Worm (Caenorhabditis elegans) whole organism, early embryonic: ENCODE measurements around the gene ptr-24.

Experiments
- B0310.2 ChIP-seq: sonication (generic microtip); optimal IDR thresholded peaks from 2 replicates; lab custom pipeline; 2016; ENCODE audit warnings: mild to moderate bottlenecking, missing genetic modification characterization, missing compliant biosample characterization
- F13C5.2 ChIP-seq: sonication (generic microtip); optimal IDR thresholded peaks from 2 replicates; lab custom pipeline; 2017; ENCODE audit warnings: mild to moderate bottlenecking, missing genetic modification characterization, inconsistent platforms, missing compliant biosample characterization
- aly-1 ChIP-seq: sonication (generic microtip); optimal IDR thresholded peaks from 2 replicates; lab custom pipeline; 2016; ENCODE audit warnings: missing genetic modification characterization, missing compliant biosample characterization
- ama-1 ChIP-seq: fragments of 150-350 bp; optimal IDR thresholded peaks from 2 replicates; lab custom pipeline; 2014
- ceh-13 ChIP-seq: fragments of 200-800 bp; sonication (Bioruptor generic); optimal IDR thresholded peaks from 2 replicates; lab custom pipeline; 2018; ENCODE audit warnings: mild to moderate bottlenecking, missing genetic modification characterization, missing compliant biosample characterization
- ceh-36 ChIP-seq: sonication (generic microtip); optimal IDR thresholded peaks from 2 replicates; lab custom pipeline; 2016; ENCODE audit warnings: missing genetic modification characterization, inconsistent platforms, missing compliant biosample characterization
- ets-7 ChIP-seq: sonication (generic microtip); optimal IDR thresholded peaks from 2 replicates; lab custom pipeline; 2016; ENCODE audit warnings: missing genotype, missing genetic modification characterization, missing compliant biosample characterization
- flt-1 ChIP-seq: fragments of 200-800 bp; sonication (Bioruptor generic); IDR thresholded peaks from 2 replicates; pipeline ENCODE4 v1.3.6; 2022; ENCODE audit warnings: missing genetic modification characterization, missing compliant biosample characterization
- hmbx-1 ChIP-seq: sonication (generic microtip); optimal IDR thresholded peaks from 2 replicates; lab custom pipeline; 2016; ENCODE audit warnings: mild to moderate bottlenecking, missing genetic modification characterization, missing compliant biosample characterization
- hmg-4 ChIP-seq: fragments of 200-800 bp; sonication (Bioruptor generic); optimal IDR thresholded peaks from 2 replicates; lab custom pipeline; 2018; ENCODE audit warnings: mild to moderate bottlenecking, missing genetic modification characterization, missing compliant biosample characterization
- hnd-1 ChIP-seq: sonication (generic microtip); optimal IDR thresholded peaks from 2 replicates; lab custom pipeline; 2016; ENCODE audit warnings: missing genetic modification characterization, missing compliant biosample characterization
- pes-1 ChIP-seq: fragments of 200-800 bp; sonication (Bioruptor generic); IDR thresholded peaks from 2 replicates; pipeline ENCODE4 v1.3.6; 2022; ENCODE audit warnings: missing genetic modification reagents, missing genetic modification characterization, missing compliant biosample characterization
- scrt-1 ChIP-seq: fragments of 200-800 bp; sonication (Bioruptor generic); IDR thresholded peaks from 2 replicates; pipeline ENCODE4 v1.3.6; 2022; ENCODE audit warnings: missing genetic modification characterization, missing compliant biosample characterization
- sea-1 ChIP-seq: fragments of 200-800 bp; sonication (Bioruptor generic); conservative IDR thresholded peaks from 2 replicates; pipeline ENCODE4 v1.3.6; 2022; ENCODE audit warnings: missing genetic modification characterization, missing compliant biosample characterization
- tbx-11 ChIP-seq: fragments of 200-800 bp; sonication (Bioruptor generic); IDR thresholded peaks from 2 replicates; pipeline ENCODE4 v1.3.6; 2022; ENCODE audit warnings: missing genetic modification characterization, missing compliant biosample characterization
- tbx-37 ChIP-seq: fragments of 200-800 bp; sonication (Bioruptor generic); conservative IDR thresholded peaks from 2 replicates; pipeline ENCODE4 v1.3.6; 2022; ENCODE audit warnings: missing genetic modification reagents, missing genetic modification characterization, missing compliant biosample characterization
- tra-4 ChIP-seq: sonication (generic microtip); optimal IDR thresholded peaks from 2 replicates; lab custom pipeline; 2017; ENCODE audit warnings: missing genetic modification characterization, missing compliant biosample characterization

The ptr-24 gene

ce11 chrX:13356469-13356868, 18.6 kb downstream of the ptr-24 start:
- no peak for TF ChIP-seq hnd-1 (tag; lab: Kevin White, UChicago)
- TF ChIP-seq flt-1, result no peak
- TF ChIP-seq pes-1 (GFP tag; lab: Robert Waterston, UW), result no peak
- no peak for TF ChIP-seq B0310.2 (tag; lab: Kevin White, UChicago)
- no peak for TF ChIP-seq hmbx-1 (tag; lab: Kevin White, UChicago)
- no peak for TF ChIP-seq ama-1 (lab: Kevin White, UChicago)
- TF ChIP-seq scrt-1 (GFP tag; lab: Robert Waterston, UW), result no peak
- TF ChIP-seq sea-1 (GFP tag; lab: Robert Waterston, UW), result no peak

- TF ChIP-seq hmbx-1 (tag; lab: Kevin White, UChicago), result no peak
- TF ChIP-seq scrt-1 (GFP tag; lab: Robert Waterston, UW), result no peak
- no peak for TF ChIP-seq F13C5.2 (tag; lab: Kevin White, UChicago)
- TF ChIP-seq ceh-36, result no peak
- no peak for TF ChIP-seq ets-7
- no peak for TF ChIP-seq ceh-13
- no peak for TF ChIP-seq hmg-4 (GFP tag; lab: Kevin White, UChicago)
- no peak for TF ChIP-seq ama-1 (lab: Kevin White, UChicago)
- TF ChIP-seq hnd-1 (tag; lab: Kevin White, UChicago), result no peak
- no peak for TF ChIP-seq tra-4 (tag; lab: Kevin White, UChicago)
- TF ChIP-seq tbx-37 (GFP tag; lab: Robert Waterston, UW), result no peak
- TF ChIP-seq tbx-11, result no peak
- no peak for TF ChIP-seq aly-1 (tag; lab: Kevin White, UChicago)
Measured at ce11 chrX:13357673-13358072, 19.8 kb downstream of the ptr-24 start.

DNA sequence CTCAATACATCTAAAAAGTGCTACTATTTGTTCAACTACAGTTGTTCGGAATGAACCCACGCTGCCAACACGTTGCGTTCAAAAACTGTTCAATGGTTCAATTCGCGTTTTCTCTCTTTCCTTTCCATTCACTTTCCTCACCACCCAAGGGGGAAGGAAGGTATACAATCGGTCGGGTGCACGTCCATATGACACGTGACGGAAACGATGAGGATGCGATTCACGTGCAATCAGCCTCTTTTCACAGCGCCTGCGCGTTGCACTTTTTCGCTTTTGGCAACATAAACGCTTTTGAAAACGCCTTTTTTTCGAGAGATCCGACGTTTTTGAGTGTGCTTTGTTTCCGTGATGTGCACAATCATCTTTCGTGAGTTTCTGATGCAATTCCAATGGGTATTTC, 20.7 kb downstream of the ptr-24 start:
- no peak for TF ChIP-seq sea-1 (GFP tag; lab: Robert Waterston, UW)

DNA sequence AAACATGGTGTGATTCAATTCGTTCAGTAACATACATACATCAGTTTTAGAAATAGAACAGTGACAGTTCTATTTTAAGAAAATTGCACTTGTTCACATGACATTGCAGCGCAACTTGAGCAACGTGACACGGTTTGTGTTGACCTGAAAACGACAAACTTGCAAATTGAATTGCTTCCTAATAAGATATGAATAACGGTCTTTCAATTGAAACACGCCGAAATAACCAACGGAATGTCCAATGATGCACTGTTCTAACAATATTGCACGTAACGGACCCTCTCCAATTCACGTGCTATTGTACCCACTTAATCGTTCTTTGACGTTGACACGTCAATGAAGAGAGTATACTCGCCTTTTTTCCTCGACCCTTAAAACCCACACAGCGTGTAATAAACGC, 22.0 kb downstream of the ptr-24 start:
- TF ChIP-seq sea-1 (GFP tag; lab: Robert Waterston, UW), result no peak
- no peak for TF ChIP-seq pes-1 (GFP tag; lab: Robert Waterston, UW)
- TF ChIP-seq hmg-4 (GFP tag; lab: Kevin White, UChicago), result no peak
- no peak for TF ChIP-seq scrt-1 (GFP tag; lab: Robert Waterston, UW)
- TF ChIP-seq ceh-36, result no peak
- TF ChIP-seq aly-1 (tag; lab: Kevin White, UChicago), result no peak
- no peak for TF ChIP-seq hmbx-1 (tag; lab: Kevin White, UChicago)
- TF ChIP-seq B0310.2 (tag; lab: Kevin White, UChicago), result no peak

- no peak for TF ChIP-seq F13C5.2 (tag; lab: Kevin White, UChicago)
- TF ChIP-seq pes-1 (GFP tag; lab: Robert Waterston, UW), result no peak
- TF ChIP-seq hmbx-1 (tag; lab: Kevin White, UChicago), result no peak
Measured at ce11 chrX:13360632-13361031, 22.8 kb downstream of the ptr-24 start.

ce11 chrX:13362486-13362885, 24.7 kb downstream of the ptr-24 start, which contains the start of gene C49F8.15:
C49F8.15 (minus strand) TSS chrX:13362586.
- no peak for TF ChIP-seq tbx-11
- TF ChIP-seq tra-4 (tag; lab: Kevin White, UChicago), result no peak
- TF ChIP-seq ceh-13, result no peak
- TF ChIP-seq pes-1 (GFP tag; lab: Robert Waterston, UW), result no peak
- no peak for TF ChIP-seq hmg-4 (GFP tag; lab: Kevin White, UChicago)
- no peak for TF ChIP-seq flt-1
- TF ChIP-seq ets-7, result no peak
- TF ChIP-seq B0310.2 (tag; lab: Kevin White, UChicago), result no peak
- no peak for TF ChIP-seq tbx-37 (GFP tag; lab: Robert Waterston, UW)
- no peak for TF ChIP-seq ceh-36
- TF ChIP-seq aly-1 (tag; lab: Kevin White, UChicago), result no peak
- TF ChIP-seq F13C5.2 (tag; lab: Kevin White, UChicago), result no peak

ce11 chrX:13364897-13365296, 27.1 kb downstream of the ptr-24 start, which contains the start of gene C49F8.1:
C49F8.1 (minus strand) TSS chrX:13364997.
- TF ChIP-seq B0310.2 (tag; lab: Kevin White, UChicago), result no peak
- no peak for TF ChIP-seq tbx-37 (GFP tag; lab: Robert Waterston, UW)
- no peak for TF ChIP-seq scrt-1 (GFP tag; lab: Robert Waterston, UW)
- no peak for TF ChIP-seq tbx-11
- no peak for TF ChIP-seq hmg-4 (GFP tag; lab: Kevin White, UChicago)
- TF ChIP-seq tra-4 (tag; lab: Kevin White, UChicago), result no peak
- TF ChIP-seq F13C5.2 (tag; lab: Kevin White, UChicago), result no peak
- TF ChIP-seq aly-1 (tag; lab: Kevin White, UChicago), result no peak
- no peak for TF ChIP-seq hmbx-1 (tag; lab: Kevin White, UChicago)

ce11 chrX:13366955-13367354, 29.1 kb downstream of the ptr-24 start:
- TF ChIP-seq tra-4 (tag; lab: Kevin White, UChicago) (no peak), tbx-11 (no peak), B0310.2 (tag; lab: Kevin White, UChicago) (no peak), aly-1 (tag; lab: Kevin White, UChicago) (no peak), flt-1 (no peak), ceh-36 (no peak), sea-1 (GFP tag; lab: Robert Waterston, UW) (no peak), hmbx-1 (tag; lab: Kevin White, UChicago) (no peak), ama-1 (lab: Kevin White, UChicago) (no peak), F13C5.2 (tag; lab: Kevin White, UChicago) (no peak), ceh-13 (no peak)
